Worm (Caenorhabditis elegans) whole organism, mixed stage, embryonic: ENCODE measurements around the gene C28D4.4.

ENCODE experiments used
- blmp-1 ChIP-seq: fragments of 150-350 bp; optimal IDR thresholded peaks from 2 replicates; lab custom pipeline; 2014; ENCODE audit warnings: missing biosample characterization, missing genetic modification characterization
- lin-32 ChIP-seq: fragments of 200-800 bp; sonication (Bioruptor generic); optimal IDR thresholded peaks from 2 replicates; lab custom pipeline; 2018; ENCODE audit warnings: mild to moderate bottlenecking, missing genetic modification characterization, missing compliant biosample characterization
- mep-1 ChIP-seq: fragments of 150-350 bp; optimal IDR thresholded peaks from 2 replicates; lab custom pipeline; 2017; ENCODE audit warnings: missing biosample characterization, missing genetic modification reagents, missing genetic modification characterization, inconsistent platforms
- nhr-12 ChIP-seq: fragments of 150-350 bp; optimal IDR thresholded peaks from 2 replicates; lab custom pipeline; 2014; ENCODE audit warnings: missing biosample characterization, missing genetic modification characterization
- snpc-4 ChIP-seq: fragments of 150-350 bp; optimal IDR thresholded peaks from 2 replicates; lab custom pipeline; 2014; ENCODE audit warnings: missing biosample characterization, missing genetic modification characterization
- unc-39 ChIP-seq: fragments of 150-350 bp; optimal IDR thresholded peaks from 2 replicates; lab custom pipeline; 2014; ENCODE audit warnings: missing biosample characterization, missing genetic modification characterization
- ztf-11 ChIP-seq: fragments of 150-350 bp; optimal IDR thresholded peaks from 2 replicates; lab custom pipeline; 2014; ENCODE audit warnings: missing biosample characterization, missing genetic modification characterization

- no peak for TF ChIP-seq nhr-12
- TF ChIP-seq ztf-11 (tag; lab: Kevin White, UChicago): no peak
- TF ChIP-seq mep-1: no peak
- TF ChIP-seq unc-39 (tag; lab: Kevin White, UChicago): no peak
- no peak for TF ChIP-seq lin-32
- TF ChIP-seq snpc-4 (tag; lab: Kevin White, UChicago): no peak
- TF ChIP-seq blmp-1 (tag; lab: Kevin White, UChicago): no peak
Observed at ce11 chrIV:9746762-9747161, 2.0 kb upstream of the C28D4.4 start, which contains the start of gene C28D4.5.
